Fruit fly (Drosophila melanogaster) whole organism, wandering third instar larva: Measurements from ENCODE around the gene Ada2a.

ENCODE experiments used
- Abd-B ChIP-seq: fragments of >200 bp; optimal IDR thresholded peaks from 2 replicates; lab custom pipeline; 2017; ENCODE audit warnings: missing biosample characterization, missing genetic modification characterization
- CG32264 ChIP-seq: fragments of 200-800 bp; sonication (Bioruptor generic); optimal IDR thresholded peaks from 2 replicates; lab custom pipeline; 2016; ENCODE audit warnings: missing biosample characterization, missing genetic modification characterization
- CG9705 ChIP-seq: fragments of 200-800 bp; sonication (Bioruptor generic); optimal IDR thresholded peaks from 2 replicates; lab custom pipeline; 2018; ENCODE audit warnings: missing biosample characterization, mild to moderate bottlenecking, missing genetic modification characterization
- CrebA ChIP-seq: fragments of 200-800 bp; sonication (Bioruptor generic); optimal IDR thresholded peaks from 2 replicates; lab custom pipeline; 2016; ENCODE audit warnings: missing biosample characterization, mild to moderate bottlenecking, missing genetic modification characterization, borderline replicate concordance
- Dfd ChIP-seq: fragments of >200 bp; optimal IDR thresholded peaks from 2 replicates; lab custom pipeline; 2017; ENCODE audit warnings: missing biosample characterization, missing genetic modification characterization
- Dif ChIP-seq: fragments of 200-275, 200-300 bp; sonication (Bioruptor generic); optimal IDR thresholded peaks from 2 replicates; lab custom pipeline; 2018; ENCODE audit warnings: missing biosample characterization, missing genetic modification characterization; ENCODE audit not compliant: partially characterized antibody
- GATAd ChIP-seq: sonication (Bioruptor generic); optimal IDR thresholded peaks from 2 replicates; lab custom pipeline; 2016; ENCODE audit warnings: missing biosample characterization, missing genetic modification characterization
- HLH106 ChIP-seq: fragments of 200-800 bp; optimal IDR thresholded peaks from 3 replicates; lab custom pipeline; 2019; ENCODE audit warnings: missing biosample characterization, mild to moderate bottlenecking, missing genetic modification characterization, moderate library complexity
- Hnf4 ChIP-seq: fragments of 200-800 bp; sonication (Bioruptor generic); optimal IDR thresholded peaks from 2 replicates; lab custom pipeline; 2016; ENCODE audit warnings: missing biosample characterization, mild to moderate bottlenecking, missing genetic modification characterization
- Hr78 ChIP-seq: fragments of >200 bp; optimal IDR thresholded peaks from 2 replicates; lab custom pipeline; 2017; ENCODE audit warnings: missing biosample characterization, missing genetic modification characterization
- Hr83 ChIP-seq: fragments of 200-300 bp; sonication (Bioruptor generic); optimal IDR thresholded peaks from 2 replicates; lab custom pipeline; 2016; ENCODE audit warnings: missing biosample characterization, mild to moderate bottlenecking, missing genetic modification characterization, moderate library complexity; ENCODE audit not compliant: poor library complexity, severe bottlenecking
- Jra ChIP-seq: sonication (Bioruptor generic); optimal IDR thresholded peaks from 2 replicates; lab custom pipeline; 2016; ENCODE audit warnings: missing biosample characterization, missing genetic modification characterization
- Mio ChIP-seq: sonication (Bioruptor generic); optimal IDR thresholded peaks from 2 replicates; lab custom pipeline; 2016; ENCODE audit warnings: missing biosample characterization, missing genetic modification characterization
- Myc ChIP-seq: fragments of >200 bp; optimal IDR thresholded peaks from 2 replicates; lab custom pipeline; 2017
- N ChIP-seq: fragments of >200 bp; optimal IDR thresholded peaks from 2 replicates; lab custom pipeline; 2018; ENCODE audit warnings: missing biosample characterization, missing external identifiers, missing genetic modification characterization
- OdsH ChIP-seq: fragments of 200-800 bp; sonication (Bioruptor generic); optimal IDR thresholded peaks from 2 replicates; lab custom pipeline; 2016; ENCODE audit warnings: missing biosample characterization, mild to moderate bottlenecking, missing genetic modification characterization
- Rel ChIP-seq, 2 experiments: fragments of 200-800 bp; sonication (Bioruptor generic) in 1 of 2; optimal IDR thresholded peaks; 2 replicates in 1 of 2; 3 replicates in 1 of 2; lab custom pipeline; 2016 to 2019; ENCODE audit warnings: mild to moderate bottlenecking in 2 of 2, missing biosample characterization in 2 of 2, missing genetic modification characterization in 2 of 2, moderate library complexity in 1 of 2
- Sp1 ChIP-seq: fragments of 200-800 bp; sonication (Bioruptor generic); optimal IDR thresholded peaks from 3 replicates; lab custom pipeline; 2019; ENCODE audit warnings: missing biosample characterization, mild to moderate bottlenecking, missing genetic modification characterization, moderate library complexity
- Vsx2 ChIP-seq: fragments of 200-300, 225-300 bp; sonication (Bioruptor generic); optimal IDR thresholded peaks from 2 replicates; lab custom pipeline; 2018; ENCODE audit warnings: missing biosample characterization, missing genetic modification characterization; ENCODE audit not compliant: partially characterized antibody
- br ChIP-seq: fragments of 200-800 bp; sonication (Bioruptor generic); optimal IDR thresholded peaks from 2 replicates; lab custom pipeline; 2016; ENCODE audit warnings: missing biosample characterization, missing genetic modification characterization
- brk ChIP-seq: fragments of 200-800 bp; sonication (Bioruptor generic); optimal IDR thresholded peaks from 2 replicates; lab custom pipeline; 2016; ENCODE audit warnings: missing biosample characterization, mild to moderate bottlenecking, missing genetic modification characterization
- dl ChIP-seq, 2 experiments: fragments of 175-275, 200-275 bp in 1 of 2; fragments of 200-275 bp in 1 of 2; sonication (Bioruptor generic); optimal IDR thresholded peaks; lab custom pipeline; 2018; ENCODE audit warnings: mild to moderate bottlenecking in 2 of 2, missing biosample characterization in 2 of 2, missing genetic modification characterization in 2 of 2, moderate library complexity in 2 of 2; ENCODE audit not compliant: partially characterized antibody in 2 of 2, insufficient read depth in 1 of 2
- dmrt93B ChIP-seq: fragments of 200-800 bp; sonication (Bioruptor generic); optimal IDR thresholded peaks from 2 replicates; lab custom pipeline; 2018; ENCODE audit warnings: missing biosample characterization, mild to moderate bottlenecking, missing genetic modification characterization
- dsf ChIP-seq: sonication (Bioruptor generic); optimal IDR thresholded peaks from 2 replicates; lab custom pipeline; 2016; ENCODE audit warnings: missing biosample characterization, missing genetic modification characterization, borderline replicate concordance
- ey ChIP-seq: fragments of 200-800 bp; sonication (Bioruptor generic); optimal IDR thresholded peaks from 2 replicates; lab custom pipeline; 2016; ENCODE audit warnings: missing biosample characterization, missing genetic modification characterization
- foxo ChIP-seq, 2 experiments: fragments of 200-800 bp; sonication (Bioruptor generic); optimal IDR thresholded peaks; 2 replicates in 1 of 2; 3 replicates in 1 of 2; lab custom pipeline; 2016 to 2017; ENCODE audit warnings: missing biosample characterization in 2 of 2, missing genetic modification characterization in 2 of 2
- fru ChIP-seq: fragments of 200-800 bp; sonication (Bioruptor generic); optimal IDR thresholded peaks from 3 replicates; lab custom pipeline; 2016; ENCODE audit warnings: missing biosample characterization, mild to moderate bottlenecking, missing genetic modification characterization
- h ChIP-seq: fragments of 200-800 bp; sonication (Bioruptor generic); optimal IDR thresholded peaks from 3 replicates; lab custom pipeline; 2016; ENCODE audit warnings: missing biosample characterization, mild to moderate bottlenecking, missing genetic modification characterization
- jim ChIP-seq: fragments of 175-275, 200-325 bp; sonication (Bioruptor generic); optimal IDR thresholded peaks from 2 replicates; lab custom pipeline; 2016; ENCODE audit warnings: missing biosample characterization, mild to moderate bottlenecking, missing genetic modification characterization
- lola ChIP-seq: fragments of >200 bp; optimal IDR thresholded peaks from 2 replicates; lab custom pipeline; 2017; ENCODE audit warnings: missing biosample characterization, missing genetic modification characterization
- pan ChIP-seq: fragments of >200 bp; optimal IDR thresholded peaks from 2 replicates; lab custom pipeline; 2017
- psq ChIP-seq: fragments of 200-800 bp; sonication (Bioruptor generic); optimal IDR thresholded peaks from 3 replicates; lab custom pipeline; 2017; ENCODE audit warnings: missing biosample characterization, mild to moderate bottlenecking, missing genetic modification characterization, moderate library complexity
- rgr ChIP-seq: fragments of 200-800 bp; sonication (Bioruptor generic); optimal IDR thresholded peaks from 3 replicates; lab custom pipeline; 2016; ENCODE audit warnings: missing biosample characterization, mild to moderate bottlenecking, missing genetic modification characterization
- sage ChIP-seq: fragments of 200-800 bp; sonication (Bioruptor generic); optimal IDR thresholded peaks from 2 replicates; lab custom pipeline; 2016; ENCODE audit warnings: missing biosample characterization, mild to moderate bottlenecking, missing genetic modification characterization
- sv ChIP-seq: fragments of 200-800 bp; sonication (Bioruptor generic); optimal IDR thresholded peaks from 3 replicates; lab custom pipeline; 2016; ENCODE audit warnings: missing biosample characterization, missing genetic modification characterization
- tai ChIP-seq: sonication (Bioruptor generic); optimal IDR thresholded peaks from 2 replicates; lab custom pipeline; 2016; ENCODE audit warnings: missing biosample characterization, missing genetic modification characterization
- usp ChIP-seq: fragments of >200 bp; optimal IDR thresholded peaks from 2 replicates; lab custom pipeline; 2017; ENCODE audit warnings: missing biosample characterization, missing genetic modification characterization
- woc ChIP-seq: sonication (Bioruptor generic); optimal IDR thresholded peaks from 2 replicates; lab custom pipeline; 2016; ENCODE audit warnings: missing biosample characterization, mild to moderate bottlenecking, missing genetic modification characterization

The Ada2a gene

DNA sequence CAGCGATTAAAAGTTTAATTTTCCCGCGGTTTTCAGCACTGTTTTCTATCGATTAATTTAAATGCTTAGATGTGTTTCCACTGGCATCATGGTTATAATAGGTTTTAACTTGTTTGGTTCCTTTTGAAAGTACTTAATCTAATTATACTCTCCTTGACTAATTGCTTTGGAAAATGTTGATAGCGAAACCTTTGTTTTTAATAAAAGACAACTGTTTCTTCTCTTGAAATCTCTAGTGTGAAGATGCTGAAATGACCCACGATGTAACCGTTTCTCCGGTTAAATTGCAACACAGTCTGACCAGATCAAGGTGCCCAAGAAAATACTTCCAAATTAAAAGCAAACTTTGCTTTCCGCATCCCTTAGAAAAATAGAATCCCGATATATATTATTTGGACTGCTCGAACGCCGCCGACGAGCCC is 43.6 kb upstream of the Ada2a start, which contains the start of gene Dlc90F (continued):
- TF ChIP-seq N (GFP tag; lab: Kevin White, UChicago): no peak
- no peak for TF ChIP-seq sv
- TF ChIP-seq CG9705 (GFP tag; lab: Kevin White, UChicago): no peak
- TF ChIP-seq CrebA (GFP tag; lab: Kevin White, UChicago): no peak
- peak; percentile 58 for TF ChIP-seq dsf (GFP tag; lab: Kevin White, UChicago)

DNA sequence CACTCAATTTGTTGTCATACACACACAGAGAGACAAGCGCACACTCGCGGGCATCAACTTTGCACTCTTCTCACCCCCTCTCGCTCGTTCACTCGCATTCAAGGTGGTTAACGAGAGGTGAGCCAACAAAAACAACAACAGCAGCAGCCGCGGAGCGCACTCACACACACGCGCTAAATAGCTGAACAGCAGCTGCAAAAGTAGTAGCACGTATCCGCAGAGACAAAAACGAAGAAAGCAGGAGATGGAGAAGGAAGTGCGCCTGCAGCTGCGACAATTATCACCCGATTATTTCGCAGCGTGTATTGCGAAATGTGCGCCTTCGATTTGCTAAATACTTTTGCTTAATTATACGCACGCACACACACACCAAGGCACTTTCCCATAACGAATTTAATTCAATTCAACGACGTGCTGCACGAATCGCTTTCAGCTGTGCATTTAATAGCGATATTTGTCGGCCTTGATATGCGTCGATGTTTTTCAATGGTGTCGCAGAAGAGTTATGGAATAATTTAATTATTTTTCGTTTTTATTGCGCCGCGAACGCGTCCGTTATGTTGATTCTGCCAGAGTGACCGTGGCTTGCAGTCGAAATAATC is 43.1 kb upstream of the Ada2a start:
- TF ChIP-seq foxo (GFP tag; optimal IDR thresholded peaks at IDR 0.05; lab: Kevin White, UChicago): peak in 1 of 2 experiments; percentile 37
- peak; percentile 63 for TF ChIP-seq Mio (GFP tag; lab: Kevin White, UChicago)
- no peak for TF ChIP-seq pan (lab: Kevin White, UChicago)
- TF ChIP-seq HLH106: peak; percentile 27
- peak; percentile 68 for TF ChIP-seq Rel (GFP tag; optimal IDR thresholded peaks at IDR 0.05; lab: Kevin White, UChicago)
- peak; percentile 10 for TF ChIP-seq Rel (tag; optimal IDR thresholded peaks at IDR 0.05; lab: Kevin White, UChicago)
- TF ChIP-seq Dfd (GFP tag; lab: Kevin White, UChicago): no peak
- peak; percentile 56 for TF ChIP-seq h (GFP tag; lab: Kevin White, UChicago)
- peak; percentile 59 for TF ChIP-seq rgr (GFP tag; lab: Kevin White, UChicago)
- peak; percentile 87 for TF ChIP-seq Jra
- TF ChIP-seq Hr83: peak; percentile 97
- no peak for TF ChIP-seq sv
- peak; percentile 41 for TF ChIP-seq ey (GFP tag; lab: Kevin White, UChicago)
- no peak for TF ChIP-seq lola (GFP tag; lab: Kevin White, UChicago)
- TF ChIP-seq GATAd (GFP tag; lab: Kevin White, UChicago): peak; percentile 2
- TF ChIP-seq tai (GFP tag; lab: Kevin White, UChicago): no peak
- TF ChIP-seq jim (GFP tag; lab: Kevin White, UChicago): peak; percentile 89
- peak; percentile 58 for TF ChIP-seq Hnf4 (GFP tag; lab: Kevin White, UChicago)
- TF ChIP-seq CG9705 (GFP tag; lab: Kevin White, UChicago): no peak
- peak; percentile 32 for TF ChIP-seq OdsH (GFP tag; lab: Kevin White, UChicago)
- TF ChIP-seq Abd-B (GFP tag; lab: Kevin White, UChicago): no peak
- no peak for TF ChIP-seq N (GFP tag; lab: Kevin White, UChicago)
- TF ChIP-seq psq (GFP tag; lab: Kevin White, UChicago): peak; percentile 6
- TF ChIP-seq Myc (lab: Kevin White, UChicago): no peak
- TF ChIP-seq Dif: peak; percentile 42
- no peak for TF ChIP-seq brk
- no peak for TF ChIP-seq Vsx2 (GFP tag; lab: Kevin White, UChicago)
- peak in 1 of 2 experiments; percentile 29 for TF ChIP-seq dl (GFP tag; optimal IDR thresholded peaks at IDR 0.05; lab: Kevin White, UChicago; ENCODE audit: insufficient read depth in 1 of 2, partially characterized antibody in 2 of 2)
- no peak for TF ChIP-seq Sp1 (GFP tag; lab: Kevin White, UChicago)
- no peak for TF ChIP-seq CrebA (GFP tag; lab: Kevin White, UChicago)
- no peak for TF ChIP-seq Hr78 (GFP tag; lab: Kevin White, UChicago)
- TF ChIP-seq sage (GFP tag; lab: Kevin White, UChicago): peak; percentile 34
- no peak for TF ChIP-seq dmrt93B
- no peak for TF ChIP-seq CG32264 (GFP tag; lab: Kevin White, UChicago)
- peak; percentile 23 for TF ChIP-seq fru (GFP tag; lab: Kevin White, UChicago)
- TF ChIP-seq usp: no peak
- peak; percentile 55 for TF ChIP-seq br (GFP tag; lab: Kevin White, UChicago)
- TF ChIP-seq woc (GFP tag; lab: Kevin White, UChicago): no peak
- TF ChIP-seq dsf (GFP tag; lab: Kevin White, UChicago): no peak
